Worm (Caenorhabditis elegans) whole organism, late embryonic: ENCODE measurements around the gene rpb-11.

Source experiments
- C38D4.7 ChIP-seq: fragments of 200-800 bp; sonication (Bioruptor generic); optimal IDR thresholded peaks from 2 replicates; lab custom pipeline; 2018; ENCODE audit warnings: mild to moderate bottlenecking, missing genetic modification characterization, moderate library complexity, missing compliant biosample characterization
- F13H6.1 ChIP-seq: sonication (generic microtip); optimal IDR thresholded peaks from 2 replicates; lab custom pipeline; 2016; ENCODE audit warnings: missing genetic modification characterization, missing compliant biosample characterization
- T23F11.4 ChIP-seq: fragments of 200-800 bp; sonication (Bioruptor generic); optimal IDR thresholded peaks from 2 replicates; lab custom pipeline; 2018; ENCODE audit warnings: mild to moderate bottlenecking, missing genetic modification characterization, missing compliant biosample characterization
- ama-1 ChIP-seq: fragments of 150-350 bp; optimal IDR thresholded peaks from 2 replicates; lab custom pipeline; 2014
- ceh-19 ChIP-seq: fragments of 200-800 bp; sonication (Bioruptor generic); optimal IDR thresholded peaks from 2 replicates; lab custom pipeline; 2018; ENCODE audit warnings: mild to moderate bottlenecking, missing genetic modification characterization, missing compliant biosample characterization
- fkh-10 ChIP-seq: fragments of 150-350 bp; optimal IDR thresholded peaks from 2 replicates; lab custom pipeline; 2014; ENCODE audit warnings: missing biosample characterization, missing genetic modification reagents, missing genetic modification characterization
- nfya-1 ChIP-seq: sonication (generic microtip); optimal IDR thresholded peaks from 2 replicates; lab custom pipeline; 2017; ENCODE audit warnings: missing genetic modification characterization, mild to moderate bottlenecking, missing compliant biosample characterization, antibody characterized with exemption, moderate library complexity
- pat-9 ChIP-seq: fragments of 200-800 bp; sonication (Bioruptor generic); optimal IDR thresholded peaks from 2 replicates; lab custom pipeline; 2018; ENCODE audit warnings: mild to moderate bottlenecking, missing genetic modification characterization, moderate library complexity, missing compliant biosample characterization
- pha-4 ChIP-seq: fragments of 150-350 bp; optimal IDR thresholded peaks from 2 replicates; lab custom pipeline; 2018; ENCODE audit warnings: missing biosample characterization, missing genetic modification reagents, missing genetic modification characterization

- TF ChIP-seq C38D4.7 (no peak), pat-9 (tag; lab: Kevin White, UChicago) (no peak), fkh-10 (no peak), nfya-1 (tag; lab: Kevin White, UChicago) (no peak), pha-4 (tag; lab: Kevin White, UChicago) (no peak), F13H6.1 (no peak), ama-1 (lab: Kevin White, UChicago) (no peak), T23F11.4 (no peak), ceh-19 (GFP tag; lab: Kevin White, UChicago) (no peak)
Observed at ce11 chrII:14053141-14053540, 6.7 kb upstream of the rpb-11 start.
